Worm (Caenorhabditis elegans): Measurements from ENCODE around the gene mdt-8.

DNA sequence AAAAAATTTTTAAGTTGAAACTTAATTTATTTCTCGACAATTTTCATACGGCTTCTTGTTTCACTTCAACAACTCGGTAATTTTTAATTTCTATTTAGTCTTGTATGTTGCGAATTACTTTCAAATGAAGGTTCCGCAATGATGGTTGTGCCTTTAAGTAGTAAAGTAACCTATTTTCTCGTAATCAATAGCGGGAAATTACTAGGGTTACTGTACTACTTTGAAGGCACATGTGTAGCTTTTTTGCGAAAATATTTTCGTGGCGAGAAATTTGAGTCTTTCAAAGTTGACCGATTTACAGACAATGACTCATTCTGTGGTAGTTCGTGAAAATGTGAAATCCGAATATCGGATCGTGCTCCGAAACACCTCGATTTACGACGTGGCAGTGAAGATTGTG is 15.4 kb downstream of the mdt-8 start, which contains the start of gene B0334.10:
- no peak for TF ChIP-seq ama-1 (optimal IDR thresholded peaks at IDR 0.05)
- TF ChIP-seq flt-1 (GFP tag; IDR thresholded peaks at IDR 0.05): no peak

All from whole organism, early embryonic.